Worm (Caenorhabditis elegans) whole organism, L1 larva: ENCODE results near the gene Y54G2A.18.

ENCODE experiments used
- fkh-10 ChIP-seq: sonication (generic microtip); optimal IDR thresholded peaks from 2 replicates; lab custom pipeline; 2017; ENCODE audit warnings: missing biosample characterization, missing genetic modification reagents, missing genetic modification characterization
- unc-62 ChIP-seq: fragments of 150-350 bp; optimal IDR thresholded peaks from 2 replicates; lab custom pipeline; 2014; ENCODE audit warnings: missing biosample characterization, missing genetic modification reagents, missing genetic modification characterization

DNA sequence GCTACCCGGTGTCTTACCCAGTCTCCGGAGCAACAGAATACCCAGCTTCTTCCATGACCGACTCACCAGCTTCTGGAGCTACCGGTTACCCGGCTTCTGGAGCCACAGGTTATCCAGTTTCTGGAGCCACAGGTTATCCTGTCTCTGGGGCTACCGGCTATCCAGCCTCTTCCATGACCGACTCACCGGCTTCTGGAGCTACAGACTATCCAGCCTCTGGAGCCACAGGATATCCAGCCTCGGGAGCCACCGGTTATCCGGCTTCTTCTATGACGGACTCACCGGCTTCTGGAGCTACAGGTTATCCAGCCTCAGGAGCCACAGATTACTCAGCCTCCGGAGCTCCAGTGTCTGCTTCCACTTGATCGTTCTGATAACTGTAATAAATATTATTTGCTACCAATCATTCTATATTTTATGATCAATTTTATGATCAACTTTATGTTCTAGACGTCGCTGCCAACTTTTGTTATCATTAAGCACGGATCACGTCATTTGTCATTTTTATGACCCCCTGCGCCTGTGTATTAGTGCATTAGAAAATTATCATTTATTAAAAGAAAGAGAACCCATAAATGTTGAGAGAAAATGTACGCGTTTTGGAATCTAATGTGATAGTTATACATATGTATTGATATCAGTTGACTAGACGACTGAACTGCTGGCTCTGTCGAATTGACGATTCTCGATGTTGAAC lies 37.1 kb downstream of the Y54G2A.18 start:
- TF ChIP-seq fkh-10 = no peak
- no peak for TF ChIP-seq unc-62
